Fruit fly (Drosophila melanogaster) whole organism, embryonic: ENCODE data around the gene JIL-1.
A peak's percentile ranks its signal among the peaks of the same experiment; 100 is the strongest.

Source experiments
- Ada2b ChIP-seq: fragments of 200-800 bp; sonication (Bioruptor generic); IDR thresholded peaks from 2 replicates; pipeline ENCODE4 v1.3.6; 2022; ENCODE audit warnings: missing biosample characterization, missing genetic modification characterization
- CG10321 ChIP-seq: fragments of 200-800 bp; sonication (Bioruptor generic); IDR thresholded peaks from 2 replicates; pipeline ENCODE4 v1.3.6; 2022; ENCODE audit warnings: missing biosample characterization, missing genetic modification characterization
- CG10366 ChIP-seq: fragments of 200-800 bp; sonication (Bioruptor generic); IDR thresholded peaks from 2 replicates; pipeline ENCODE4 v1.3.6; 2022; ENCODE audit warnings: missing biosample characterization, missing genetic modification characterization
- CG10462 ChIP-seq: fragments of 200-800 bp; sonication (Bioruptor generic); optimal IDR thresholded peaks from 2 replicates; lab custom pipeline; 2016; ENCODE audit warnings: missing biosample characterization, missing genetic modification characterization
- CG10543 ChIP-seq: fragments of 200-800 bp; sonication (Bioruptor generic); optimal IDR thresholded peaks from 3 replicates; lab custom pipeline; 2017; ENCODE audit warnings: missing biosample characterization, mild to moderate bottlenecking, missing genetic modification characterization, moderate library complexity
- CG10565 ChIP-seq: fragments of 200-800 bp; sonication (Bioruptor generic); optimal IDR thresholded peaks from 3 replicates; lab custom pipeline; 2016; ENCODE audit warnings: missing biosample characterization, mild to moderate bottlenecking, missing genetic modification characterization
- CG11247 ChIP-seq: fragments of 200-800 bp; sonication (Bioruptor generic); IDR thresholded peaks from 2 replicates; pipeline ENCODE4 v1.3.6; 2022; ENCODE audit warnings: missing biosample characterization, missing genetic modification characterization
- CG11456 ChIP-seq: fragments of 200-800 bp; sonication (Bioruptor generic); IDR thresholded peaks from 3 replicates; pipeline ENCODE4 v1.3.6; 2022; ENCODE audit warnings: missing biosample characterization, missing genetic modification characterization
- CG13123 ChIP-seq: fragments of 200-800 bp; sonication (Bioruptor generic); optimal IDR thresholded peaks from 2 replicates; lab custom pipeline; 2016; ENCODE audit warnings: missing biosample characterization, missing genetic modification characterization
- CG13296 ChIP-seq: fragments of 200-800 bp; sonication (Bioruptor generic); optimal IDR thresholded peaks from 3 replicates; lab custom pipeline; 2018; ENCODE audit warnings: missing biosample characterization, mild to moderate bottlenecking, missing genetic modification characterization
- CG14014 ChIP-seq: fragments of 200-800 bp; sonication (Bioruptor generic); IDR thresholded peaks from 2 replicates; pipeline ENCODE4 v1.3.6; 2022; ENCODE audit warnings: missing biosample characterization, missing genetic modification characterization
- CG17328 ChIP-seq: fragments of 200-800 bp; sonication (Bioruptor generic); IDR thresholded peaks from 2 replicates; pipeline ENCODE4 v1.3.6; 2022; ENCODE audit warnings: missing biosample characterization, missing genetic modification characterization
- CG17912 ChIP-seq: fragments of 200-800 bp; sonication (Bioruptor generic); optimal IDR thresholded peaks from 2 replicates; lab custom pipeline; 2018; ENCODE audit warnings: missing biosample characterization, mild to moderate bottlenecking, missing genetic modification characterization
- CG1792 ChIP-seq: fragments of 200-800 bp; sonication (Bioruptor generic); optimal IDR thresholded peaks from 2 replicates; lab custom pipeline; 2016; ENCODE audit warnings: missing biosample characterization, missing genetic modification characterization
- CG18764 ChIP-seq: fragments of 200-800 bp; sonication (Bioruptor generic); optimal IDR thresholded peaks from 3 replicates; lab custom pipeline; 2016; ENCODE audit warnings: missing biosample characterization, missing genetic modification characterization
- CG2120 ChIP-seq: fragments of 200-800 bp; sonication (Bioruptor generic); optimal IDR thresholded peaks from 3 replicates; lab custom pipeline; 2016; ENCODE audit warnings: missing biosample characterization, missing genetic modification characterization
- CG2875 ChIP-seq: fragments of 200-800 bp; sonication (Bioruptor generic); optimal IDR thresholded peaks from 2 replicates; lab custom pipeline; 2017; ENCODE audit warnings: missing biosample characterization, mild to moderate bottlenecking, missing genetic modification characterization, missing genetic modification reagents
- CG3163 ChIP-seq: fragments of 200-800 bp; sonication (Bioruptor generic); optimal IDR thresholded peaks from 3 replicates; lab custom pipeline; 2016; ENCODE audit warnings: missing biosample characterization, missing genetic modification characterization
- CG33557 ChIP-seq: fragments of 200-800 bp; sonication (Bioruptor generic); optimal IDR thresholded peaks from 2 replicates; lab custom pipeline; 2019; ENCODE audit warnings: missing biosample characterization, mild to moderate bottlenecking, missing genetic modification characterization, moderate library complexity
- CG3838 ChIP-seq: fragments of 200-800 bp; sonication (Bioruptor generic); optimal IDR thresholded peaks from 3 replicates; lab custom pipeline; 2016; ENCODE audit warnings: missing biosample characterization, missing genetic modification characterization
- CG6765 ChIP-seq: fragments of 200-800 bp; sonication (Bioruptor generic); optimal IDR thresholded peaks from 3 replicates; lab custom pipeline; 2017; ENCODE audit warnings: missing biosample characterization, mild to moderate bottlenecking, missing genetic modification characterization
- CG7357 ChIP-seq: fragments of 200-800 bp; sonication (Bioruptor generic); IDR thresholded peaks from 3 replicates; pipeline ENCODE4 v1.3.6; 2022; ENCODE audit warnings: missing biosample characterization, missing genetic modification characterization
- CG8924 ChIP-seq: fragments of 200-800 bp; optimal IDR thresholded peaks from 3 replicates; lab custom pipeline; 2019; ENCODE audit warnings: missing biosample characterization, mild to moderate bottlenecking, missing genetic modification characterization, moderate library complexity
- CG9609 ChIP-seq: fragments of 200-800 bp; sonication (Bioruptor generic); optimal IDR thresholded peaks from 3 replicates; lab custom pipeline; 2016; ENCODE audit warnings: missing biosample characterization, missing genetic modification characterization
- CG9727 ChIP-seq: fragments of 200-800 bp; sonication (Bioruptor generic); optimal IDR thresholded peaks from 3 replicates; lab custom pipeline; 2017; ENCODE audit warnings: missing biosample characterization, mild to moderate bottlenecking, missing genetic modification characterization
- CG9932 ChIP-seq: fragments of 200-800 bp; sonication (Bioruptor generic); IDR thresholded peaks from 2 replicates; pipeline ENCODE4 v1.3.6; 2022; ENCODE audit warnings: missing biosample characterization, missing genetic modification characterization
- CrebB ChIP-seq: fragments of 200-800 bp; sonication (Bioruptor generic); optimal IDR thresholded peaks from 3 replicates; lab custom pipeline; 2018; ENCODE audit warnings: missing biosample characterization, mild to moderate bottlenecking, missing genetic modification characterization
- Deaf1 ChIP-seq: fragments of 200-800 bp; optimal IDR thresholded peaks from 3 replicates; lab custom pipeline; 2019; ENCODE audit warnings: missing biosample characterization, mild to moderate bottlenecking, missing genetic modification characterization, moderate library complexity
- Dip3 ChIP-seq: fragments of 200-800 bp; sonication (Bioruptor generic); optimal IDR thresholded peaks from 3 replicates; lab custom pipeline; 2016; ENCODE audit warnings: missing biosample characterization, missing genetic modification characterization
- E2f1 ChIP-seq: fragments of 200-800 bp; sonication (Bioruptor generic); IDR thresholded peaks from 2 replicates; pipeline ENCODE4 v1.3.6; 2022; ENCODE audit warnings: missing biosample characterization, missing genetic modification characterization
- MESR4 ChIP-seq: fragments of 200-800 bp; sonication (Bioruptor generic); optimal IDR thresholded peaks from 2 replicates; lab custom pipeline; 2018; ENCODE audit warnings: missing biosample characterization, mild to moderate bottlenecking, missing genetic modification characterization, moderate library complexity
- NFAT ChIP-seq: fragments of 200-800 bp; sonication (Bioruptor generic); IDR thresholded peaks from 2 replicates; pipeline ENCODE4 v1.3.6; 2022; ENCODE audit warnings: missing biosample characterization, missing genetic modification characterization
- Oli ChIP-seq: fragments of 200-800 bp; sonication (Bioruptor generic); optimal IDR thresholded peaks from 2 replicates; lab custom pipeline; 2018; ENCODE audit warnings: missing biosample characterization, mild to moderate bottlenecking, missing genetic modification characterization, moderate library complexity
- Scr ChIP-seq: fragments of 200-800 bp; sonication (Bioruptor generic); IDR thresholded peaks from 2 replicates; pipeline ENCODE4 v1.3.6; 2022; ENCODE audit warnings: missing biosample characterization, missing genetic modification characterization; ENCODE audit not compliant: partially characterized antibody
- Spps ChIP-seq: fragments of 200-800 bp; sonication (Bioruptor generic); optimal IDR thresholded peaks from 2 replicates; lab custom pipeline; 2018; ENCODE audit warnings: missing biosample characterization, mild to moderate bottlenecking, missing genetic modification characterization
- YL-1 ChIP-seq: fragments of 200-800 bp; sonication (Bioruptor generic); optimal IDR thresholded peaks from 3 replicates; lab custom pipeline; 2017; ENCODE audit warnings: missing biosample characterization, mild to moderate bottlenecking, missing genetic modification characterization
- al ChIP-seq: fragments of 200-800 bp; sonication (Bioruptor generic); IDR thresholded peaks from 2 replicates; pipeline ENCODE4 v1.3.6; 2022; ENCODE audit warnings: missing biosample characterization, missing genetic modification characterization
- amos ChIP-seq: fragments of 200-800 bp; sonication (Bioruptor generic); IDR thresholded peaks from 2 replicates; pipeline ENCODE4 v1.3.6; 2022; ENCODE audit warnings: missing biosample characterization, missing genetic modification characterization; ENCODE audit not compliant: partially characterized antibody
- ase ChIP-seq: fragments of 200-800 bp; sonication (Bioruptor generic); IDR thresholded peaks from 3 replicates; pipeline ENCODE4 v1.3.6; 2022; ENCODE audit warnings: missing biosample characterization, missing genetic modification characterization
- bab2 ChIP-seq: fragments of 200-800 bp; sonication (Bioruptor generic); optimal IDR thresholded peaks from 2 replicates; lab custom pipeline; 2016; ENCODE audit warnings: missing biosample characterization, missing genetic modification characterization
- croc ChIP-seq: fragments of 200-800 bp; sonication (Bioruptor generic); conservative IDR thresholded peaks from 3 replicates; pipeline ENCODE4 v1.3.6; 2022; ENCODE audit warnings: missing biosample characterization, missing genetic modification characterization
- eyg ChIP-seq: fragments of 200-800 bp; sonication (Bioruptor generic); optimal IDR thresholded peaks from 3 replicates; lab custom pipeline; 2016; ENCODE audit warnings: missing biosample characterization, missing genetic modification characterization
- fd64A ChIP-seq: fragments of 200-800 bp; sonication (Bioruptor generic); optimal IDR thresholded peaks from 3 replicates; lab custom pipeline; 2018; ENCODE audit warnings: missing biosample characterization, mild to moderate bottlenecking, missing genetic modification characterization
- fd96Cb ChIP-seq: fragments of 200-800 bp; sonication (Bioruptor generic); optimal IDR thresholded peaks from 2 replicates; lab custom pipeline; 2018; ENCODE audit warnings: missing biosample characterization, mild to moderate bottlenecking, missing genetic modification characterization, moderate library complexity
- insv ChIP-seq, 2 experiments: fragments of 200-800 bp; sonication (Bioruptor generic); optimal IDR thresholded peaks; 3 replicates each; lab custom pipeline; 2016 to 2018; ENCODE audit warnings: missing biosample characterization in 2 of 2, missing genetic modification characterization in 2 of 2
- kni ChIP-seq: fragments of 200-800 bp; sonication (Bioruptor generic); optimal IDR thresholded peaks from 3 replicates; lab custom pipeline; 2017; ENCODE audit warnings: mild to moderate bottlenecking, missing biosample characterization, missing genetic modification reagents, missing genetic modification characterization
- nom ChIP-seq: fragments of 200-800 bp; sonication (Bioruptor generic); optimal IDR thresholded peaks from 2 replicates; lab custom pipeline; 2017; ENCODE audit warnings: missing biosample characterization, missing genetic modification characterization, mild to moderate bottlenecking, moderate library complexity, missing genetic modification reagents
- odd ChIP-seq: fragments of 200-800 bp; sonication (Bioruptor generic); optimal IDR thresholded peaks from 2 replicates; lab custom pipeline; 2017; ENCODE audit warnings: missing biosample characterization, mild to moderate bottlenecking, missing genetic modification characterization
- phol ChIP-seq: fragments of 200-800 bp; sonication (Bioruptor generic); optimal IDR thresholded peaks from 3 replicates; lab custom pipeline; 2018; ENCODE audit warnings: missing biosample characterization, mild to moderate bottlenecking, missing genetic modification characterization, moderate library complexity
- unpg ChIP-seq: fragments of 200-800 bp; sonication (Bioruptor generic); optimal IDR thresholded peaks from 3 replicates; lab custom pipeline; 2018; ENCODE audit warnings: missing biosample characterization, mild to moderate bottlenecking, missing genetic modification characterization, moderate library complexity
- vnd ChIP-seq: fragments of 200-800 bp; sonication (Bioruptor generic); IDR thresholded peaks from 3 replicates; pipeline ENCODE4 v1.3.6; 2022; ENCODE audit warnings: missing biosample characterization, missing genetic modification characterization; ENCODE audit not compliant: partially characterized antibody
- zen ChIP-seq: fragments of 200-800 bp; sonication (Bioruptor generic); optimal IDR thresholded peaks from 3 replicates; lab custom pipeline; 2018; ENCODE audit warnings: missing biosample characterization, mild to moderate bottlenecking, missing genetic modification characterization, moderate library complexity

JIL-1 gene

DNA sequence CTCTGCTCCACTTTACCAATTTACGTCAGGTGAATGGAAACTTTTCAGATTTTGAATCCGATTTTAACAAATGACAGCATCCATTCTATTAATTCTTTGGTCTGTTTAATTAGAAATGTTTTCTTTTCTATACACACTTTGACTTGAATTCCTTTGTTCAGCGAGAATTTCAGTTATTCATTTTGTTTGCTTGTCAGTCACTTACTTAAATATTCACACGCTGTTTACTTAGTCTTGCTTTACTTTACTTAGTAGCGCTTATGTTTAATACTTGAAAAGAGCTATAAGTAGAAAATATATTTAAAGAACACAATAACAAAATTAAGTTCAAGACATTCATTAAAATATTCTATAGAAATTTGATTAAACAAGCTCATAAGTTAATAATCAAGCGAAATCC is 14.4 kb upstream of the JIL-1 start, which contains the start of gene CG32073 (continued):
- TF ChIP-seq Spps (tag; lab: Kevin White, UChicago) (no peak), CG18764 (GFP tag; lab: Kevin White, UChicago) (peak; percentile 75), Deaf1 (tag; lab: Kevin White, UChicago) (no peak), al (no peak), CG17912 (no peak), eyg (GFP tag; lab: Kevin White, UChicago) (no peak), CG10366 (no peak), CG10565 (GFP tag; lab: Kevin White, UChicago) (no peak), CG10321 (GFP tag; lab: Robert Waterston, UW) (no peak), CG8924 (tag; lab: Kevin White, UChicago) (peak; percentile 9), insv (GFP tag; optimal IDR thresholded peaks at IDR 0.05; lab: Kevin White, UChicago) (no peak), CG3838 (GFP tag; lab: Kevin White, UChicago) (no peak), Ada2b (GFP tag; lab: Robert Waterston, UW) (no peak), CG3163 (GFP tag; lab: Kevin White, UChicago) (no peak), E2f1 (GFP tag; lab: Robert Waterston, UW) (no peak), unpg (GFP tag; lab: Kevin White, UChicago) (peak; percentile 49), CG9727 (GFP tag; lab: Kevin White, UChicago) (peak; percentile 16), CG7357 (GFP tag; lab: Robert Waterston, UW) (no peak), CG1792 (peak; percentile 52), zen (tag; lab: Kevin White, UChicago) (no peak), CG14014 (GFP tag; lab: Robert Waterston, UW) (no peak), CG10543 (GFP tag; lab: Kevin White, UChicago) (peak; percentile 40), MESR4 (GFP tag; lab: Kevin White, UChicago) (no peak), CG2120 (no peak), YL-1 (GFP tag; lab: Kevin White, UChicago) (no peak), CG11456 (GFP tag; lab: Robert Waterston, UW) (no peak), Oli (no peak), CG2875 (peak; percentile 29), nom (no peak), croc (GFP tag; lab: Robert Waterston, UW) (no peak), CG33557 (GFP tag; lab: Kevin White, UChicago) (no peak), CrebB (tag; lab: Kevin White, UChicago) (no peak), Dip3 (GFP tag; lab: Kevin White, UChicago) (no peak), CG9609 (GFP tag; lab: Kevin White, UChicago) (no peak), CG11247 (no peak), Scr (GFP tag; lab: Robert Waterston, UW) (no peak), bab2 (GFP tag; lab: Kevin White, UChicago) (no peak), CG6765 (no peak), amos (GFP tag; lab: Robert Waterston, UW) (no peak), vnd (GFP tag; lab: Robert Waterston, UW) (no peak), phol (tag; lab: Kevin White, UChicago) (no peak), CG10462 (GFP tag; lab: Kevin White, UChicago) (no peak), ase (GFP tag; lab: Robert Waterston, UW) (no peak), odd (no peak), CG9932 (GFP tag; lab: Robert Waterston, UW) (no peak), NFAT (GFP tag; lab: Robert Waterston, UW) (no peak), CG13123 (GFP tag; lab: Kevin White, UChicago) (no peak), CG17328 (GFP tag; lab: Robert Waterston, UW) (no peak), fd64A (GFP tag; lab: Kevin White, UChicago) (no peak), fd96Cb (peak; percentile 28), CG13296 (peak; percentile 55), kni (no peak)
